Worm (Caenorhabditis elegans) whole organism, L3 larva: ENCODE results near the gene C07E3.10.

Experiments
- R02D3.7 ChIP-seq: fragments of 150-350 bp; optimal IDR thresholded peaks from 2 replicates; lab custom pipeline; 2014; ENCODE audit warnings: missing biosample characterization, missing genetic modification characterization
- ama-1 ChIP-seq: fragments of 150-350 bp; optimal IDR thresholded peaks from 2 replicates; lab custom pipeline; 2018
- ceh-28 ChIP-seq: fragments of 150-350 bp; optimal IDR thresholded peaks from 2 replicates; lab custom pipeline; 2014; ENCODE audit warnings: missing biosample characterization, missing genetic modification reagents, missing genetic modification characterization
- ceh-82 ChIP-seq: fragments of 150-350 bp; optimal IDR thresholded peaks from 2 replicates; lab custom pipeline; 2014; ENCODE audit warnings: missing biosample characterization, missing genetic modification characterization
- ceh-9 ChIP-seq: sonication (generic microtip); optimal IDR thresholded peaks from 2 replicates; lab custom pipeline; 2018; ENCODE audit warnings: missing biosample characterization, missing genetic modification characterization
- daf-12 ChIP-seq: fragments of 150-350 bp; optimal IDR thresholded peaks from 2 replicates; lab custom pipeline; 2014; ENCODE audit warnings: missing biosample characterization, missing genetic modification reagents, missing genetic modification characterization
- egl-5 ChIP-seq: fragments of 150-350 bp; optimal IDR thresholded peaks from 2 replicates; lab custom pipeline; 2017; ENCODE audit warnings: missing biosample characterization, missing genetic modification reagents, missing genetic modification characterization, inconsistent platforms
- elt-1 ChIP-seq: fragments of 150-350 bp; optimal IDR thresholded peaks from 2 replicates; lab custom pipeline; 2014; ENCODE audit warnings: missing biosample characterization, missing genetic modification characterization
- elt-2 ChIP-seq: sonication (generic microtip); optimal IDR thresholded peaks from 2 replicates; lab custom pipeline; 2016; ENCODE audit warnings: missing genetic modification reagents, mild to moderate bottlenecking, missing genetic modification characterization, missing compliant biosample characterization
- elt-3 ChIP-seq, 3 experiments: fragments of 150-350 bp in 1 of 3; sonication (generic microtip) in 2 of 3; optimal IDR thresholded peaks; 2 replicates in 2 of 3; 4 replicates in 1 of 3; lab custom pipeline; 2014 to 2017; ENCODE audit warnings: missing biosample characterization in 3 of 3, missing genetic modification characterization in 3 of 3
- fkh-10 ChIP-seq: sonication (generic microtip); optimal IDR thresholded peaks from 2 replicates; lab custom pipeline; 2017; ENCODE audit warnings: missing biosample characterization, missing genetic modification reagents, missing genetic modification characterization
- fkh-2 ChIP-seq: fragments of 150-350 bp; optimal IDR thresholded peaks from 2 replicates; lab custom pipeline; 2014; ENCODE audit warnings: missing biosample characterization, missing genetic modification reagents, missing genetic modification characterization
- jun-1 ChIP-seq: fragments of 150-350 bp; optimal IDR thresholded peaks from 2 replicates; lab custom pipeline; 2014; ENCODE audit warnings: missing biosample characterization, missing genetic modification reagents, missing genetic modification characterization
- lin-39 ChIP-seq: fragments of 150-350 bp; optimal IDR thresholded peaks from 2 replicates; lab custom pipeline; 2018; ENCODE audit warnings: missing biosample characterization, missing genetic modification reagents, missing genetic modification characterization
- mdl-1 ChIP-seq: fragments of 150-350 bp; optimal IDR thresholded peaks from 2 replicates; lab custom pipeline; 2014; ENCODE audit warnings: missing biosample characterization, missing genetic modification characterization
- mml-1 ChIP-seq: fragments of 150-350 bp; sonication (generic microtip); optimal IDR thresholded peaks from 3 replicates; lab custom pipeline; 2014; ENCODE audit warnings: missing biosample characterization, missing genetic modification characterization
- nfya-1 ChIP-seq: sonication (generic microtip); optimal IDR thresholded peaks from 2 replicates; lab custom pipeline; 2017; ENCODE audit warnings: missing genetic modification characterization, mild to moderate bottlenecking, missing compliant biosample characterization, antibody characterized with exemption, moderate library complexity; ENCODE audit not compliant: insufficient read depth
- nhr-11 ChIP-seq: fragments of 150-350 bp; optimal IDR thresholded peaks from 2 replicates; lab custom pipeline; 2014; ENCODE audit warnings: missing biosample characterization, missing genetic modification characterization
- nhr-12 ChIP-seq: fragments of 150-350 bp; optimal IDR thresholded peaks from 2 replicates; lab custom pipeline; 2014; ENCODE audit warnings: missing biosample characterization, missing genetic modification characterization
- nhr-23 ChIP-seq: fragments of 150-350 bp; optimal IDR thresholded peaks from 2 replicates; lab custom pipeline; 2014; ENCODE audit warnings: missing biosample characterization, missing genetic modification reagents, missing genetic modification characterization
- nhr-237 ChIP-seq: fragments of 150-350 bp; optimal IDR thresholded peaks from 2 replicates; lab custom pipeline; 2014; ENCODE audit warnings: missing biosample characterization, missing genetic modification characterization
- nhr-25 ChIP-seq: sonication (generic microtip); optimal IDR thresholded peaks from 2 replicates; lab custom pipeline; 2017; ENCODE audit warnings: missing biosample characterization, missing genetic modification characterization
- nhr-28 ChIP-seq: fragments of 150-350 bp; optimal IDR thresholded peaks from 2 replicates; lab custom pipeline; 2014; ENCODE audit warnings: missing biosample characterization, missing genetic modification characterization
- nhr-43 ChIP-seq: sonication (generic microtip); optimal IDR thresholded peaks from 2 replicates; lab custom pipeline; 2016; ENCODE audit warnings: mild to moderate bottlenecking, missing genetic modification characterization, missing compliant biosample characterization; ENCODE audit not compliant: poor library complexity, severe bottlenecking
- nhr-76 ChIP-seq: fragments of 150-350 bp; sonication (generic microtip); optimal IDR thresholded peaks from 5 replicates; lab custom pipeline; 2014; ENCODE audit warnings: missing biosample characterization, missing genetic modification characterization
- nhr-77 ChIP-seq: fragments of 150-350 bp; optimal IDR thresholded peaks from 2 replicates; lab custom pipeline; 2014; ENCODE audit warnings: missing biosample characterization, missing genetic modification characterization
- pha-4 ChIP-seq: fragments of 150-350 bp; optimal IDR thresholded peaks from 2 replicates; lab custom pipeline; 2014; ENCODE audit warnings: missing biosample characterization, missing genetic modification reagents, missing genetic modification characterization
- pqm-1 ChIP-seq: fragments of 150-350 bp; optimal IDR thresholded peaks from 2 replicates; lab custom pipeline; 2017; ENCODE audit warnings: missing biosample characterization, missing genetic modification characterization, inconsistent platforms
- sea-2 ChIP-seq: fragments of 150-350 bp; sonication (generic microtip); optimal IDR thresholded peaks from 4 replicates; lab custom pipeline; 2014; ENCODE audit warnings: missing biosample characterization, missing genetic modification reagents, missing genetic modification characterization
- skn-1 ChIP-seq: fragments of 150-350 bp; optimal IDR thresholded peaks from 2 replicates; lab custom pipeline; 2014; ENCODE audit warnings: missing biosample characterization, missing genetic modification characterization
- snpc-4 ChIP-seq: fragments of 150-350 bp; optimal IDR thresholded peaks from 2 replicates; lab custom pipeline; 2014; ENCODE audit warnings: missing biosample characterization, missing genetic modification characterization
- tbx-2 ChIP-seq: sonication (generic microtip); optimal IDR thresholded peaks from 2 replicates; lab custom pipeline; 2016; ENCODE audit warnings: mild to moderate bottlenecking, missing genetic modification characterization, missing compliant biosample characterization
- unc-39 ChIP-seq: sonication (generic microtip); optimal IDR thresholded peaks from 4 replicates; lab custom pipeline; 2017; ENCODE audit warnings: missing biosample characterization, missing genetic modification characterization
- zag-1 ChIP-seq: fragments of 150-350 bp; optimal IDR thresholded peaks from 2 replicates; lab custom pipeline; 2014; ENCODE audit warnings: missing biosample characterization, missing genetic modification characterization
- ztf-11 ChIP-seq: fragments of 150-350 bp; optimal IDR thresholded peaks from 2 replicates; lab custom pipeline; 2014; ENCODE audit warnings: missing biosample characterization, missing genetic modification characterization
- ztf-4 ChIP-seq: fragments of 150-350 bp; optimal IDR thresholded peaks from 2 replicates; lab custom pipeline; 2014; ENCODE audit warnings: missing biosample characterization, missing genetic modification characterization

Gene C07E3.10

ce11 chrII:10389776-10390175 is 43.6 kb downstream of the C07E3.10 start (continued):
- TF ChIP-seq unc-39 = no peak
- peak; percentile 53 for TF ChIP-seq mml-1 (tag; lab: Kevin White, UChicago)

DNA sequence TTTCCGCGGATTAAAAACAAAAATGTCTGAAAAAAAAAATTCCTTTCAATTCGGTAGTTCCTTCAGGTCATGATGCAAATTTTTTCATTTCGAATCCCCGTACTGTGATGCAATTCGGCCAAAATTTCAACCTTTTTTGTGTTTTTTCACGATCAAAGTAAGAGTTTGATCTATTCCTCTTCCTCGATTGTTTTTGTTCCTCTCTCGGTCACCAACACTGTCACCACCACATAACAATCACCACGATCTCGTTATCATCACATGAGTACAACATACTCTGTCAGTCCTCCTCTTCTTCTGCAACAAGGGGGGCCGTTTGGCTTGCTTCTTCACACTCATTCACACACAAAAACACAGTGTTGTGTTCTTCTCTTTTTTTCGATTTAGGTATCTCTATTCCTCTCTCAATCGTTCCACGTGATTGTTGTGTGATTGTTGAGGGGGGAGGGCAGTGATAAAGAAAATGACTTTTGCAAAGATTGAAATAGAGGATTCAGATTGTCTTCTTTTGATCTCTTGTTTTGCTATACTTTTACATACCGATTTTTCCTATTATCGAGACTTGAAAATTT is 44.2 kb downstream of the C07E3.10 start:
- TF ChIP-seq nfya-1 = peak; percentile 56
- TF ChIP-seq elt-2 = peak; percentile 44
- peak; percentile 39 for TF ChIP-seq nhr-11 (tag; lab: Kevin White, UChicago)
- TF ChIP-seq ztf-11 (tag; lab: Kevin White, UChicago) = no peak
- peak; percentile 18 for TF ChIP-seq tbx-2 (tag; lab: Kevin White, UChicago)
- peak; percentile 4 for TF ChIP-seq mdl-1 (tag; lab: Kevin White, UChicago)
- TF ChIP-seq lin-39 (tag; lab: Kevin White, UChicago) = peak; percentile 38
- TF ChIP-seq nhr-43 (tag; lab: Kevin White, UChicago) = peak; percentile 77
- no peak for TF ChIP-seq fkh-10 (GFP tag; lab: Kevin White, UChicago)
- peak; percentile 28 for TF ChIP-seq mml-1 (tag; lab: Kevin White, UChicago)
- no peak for TF ChIP-seq ceh-28 (tag; lab: Kevin White, UChicago)
- peak in 1 of 3 experiments; percentile 66 for TF ChIP-seq elt-3 (tag; optimal IDR thresholded peaks at IDR 0.05; lab: Kevin White, UChicago)
- TF ChIP-seq jun-1 (tag; lab: Kevin White, UChicago) = peak; percentile 58
- peak; percentile 71 for TF ChIP-seq nhr-25 (tag; lab: Kevin White, UChicago)
- no peak for TF ChIP-seq nhr-237 (tag; lab: Kevin White, UChicago)
- TF ChIP-seq pqm-1 (tag; lab: Kevin White, UChicago) = peak; percentile 61
- peak; percentile 78 for TF ChIP-seq nhr-23 (tag; lab: Kevin White, UChicago)
- TF ChIP-seq pha-4 = peak; percentile 27
- no peak for TF ChIP-seq R02D3.7
- no peak for TF ChIP-seq egl-5 (tag; lab: Kevin White, UChicago)
- no peak for TF ChIP-seq nhr-77
- peak; percentile 28 for TF ChIP-seq ama-1 (lab: Kevin White, UChicago)
- TF ChIP-seq ceh-9 (tag; lab: Kevin White, UChicago) = no peak
- TF ChIP-seq fkh-2 (tag; lab: Kevin White, UChicago) = no peak
- TF ChIP-seq zag-1 (tag; lab: Kevin White, UChicago) = no peak
- TF ChIP-seq snpc-4 = no peak

DNA sequence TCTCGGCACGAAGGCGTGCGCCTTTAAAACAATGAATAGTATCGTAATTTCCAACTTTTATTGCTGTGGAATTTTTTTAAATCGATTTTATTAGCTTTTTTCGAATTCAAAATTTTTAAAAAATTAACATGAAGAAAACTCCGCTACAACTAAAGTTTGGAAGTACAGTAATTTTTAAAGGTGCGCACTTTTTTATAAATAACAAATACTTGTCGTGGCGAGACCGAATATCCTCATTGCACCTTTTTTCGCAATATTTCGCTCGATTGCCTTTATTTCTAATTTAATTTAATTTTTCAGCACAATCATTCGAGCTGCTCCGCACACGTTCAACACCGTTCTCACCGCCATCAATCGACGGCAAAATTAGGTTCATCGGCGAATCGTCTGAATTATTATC is 44.7 kb downstream of the C07E3.10 start, which contains the start of the genes T09F3.2 and T09F3.7:
Gene T09F3.2, plus strand, starts transcription at position 301 of the 400 bp plus-strand sequence.
Gene T09F3.7, plus strand, starts transcription at position 315 of the 400 bp plus-strand sequence.
- TF ChIP-seq sea-2 (GFP tag; lab: Kevin White, UChicago) = no peak
- TF ChIP-seq ama-1 (lab: Kevin White, UChicago) = peak; percentile 4
- TF ChIP-seq, all 47 proteins: peak for 1

DNA sequence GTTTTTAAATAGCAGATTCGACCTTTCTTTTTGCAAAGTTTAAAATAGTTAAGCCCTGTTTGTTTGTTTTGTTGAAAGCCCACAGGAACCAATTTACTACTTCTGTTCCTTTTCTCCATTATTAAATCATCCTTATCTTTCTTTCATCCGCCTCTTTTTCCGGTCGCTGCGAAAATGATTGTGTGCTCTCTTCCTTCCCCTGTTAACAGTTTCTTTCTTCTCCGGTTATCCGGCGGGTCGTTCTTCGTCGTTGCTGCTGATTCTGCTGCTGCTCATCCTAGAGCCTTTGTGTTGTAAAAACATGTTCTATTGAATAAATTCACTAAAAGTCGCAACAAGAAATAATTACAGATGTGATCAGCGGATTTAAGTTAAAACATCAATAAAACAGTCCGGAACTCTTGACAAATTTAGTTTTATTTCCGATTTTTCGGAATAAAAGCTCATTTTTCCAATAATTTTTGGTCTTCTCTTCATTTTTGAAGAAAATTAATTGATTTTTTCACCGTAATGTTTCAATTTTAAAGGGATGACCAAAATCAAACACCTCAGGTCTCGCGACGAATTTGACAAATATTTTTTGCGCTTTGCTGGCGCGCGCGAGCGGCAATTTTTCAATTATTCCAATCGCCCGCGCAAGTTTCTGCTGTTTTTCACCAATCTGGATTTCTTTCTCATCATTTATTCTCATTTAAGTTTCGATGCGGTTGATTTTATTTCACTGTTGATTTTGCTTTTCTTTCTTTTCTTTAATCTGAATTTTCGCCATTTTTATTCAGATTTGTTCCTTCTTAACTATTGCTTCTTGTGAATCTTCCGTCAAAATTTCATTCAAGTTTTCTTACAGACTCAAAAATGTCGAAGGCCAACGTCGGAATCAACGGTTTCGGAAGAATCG is 47.4 kb downstream of the C07E3.10 start, which contains the start of gene gpd-1:
Gene gpd-1, plus strand, starts transcription at position 848 of the 898 bp plus-strand sequence.
- TF ChIP-seq nhr-76 (tag; lab: Kevin White, UChicago) (no peak), ceh-28 (tag; lab: Kevin White, UChicago) (no peak), mml-1 (tag; lab: Kevin White, UChicago) (no peak), mdl-1 (tag; lab: Kevin White, UChicago) (no peak), skn-1 (no peak), fkh-10 (GFP tag; lab: Kevin White, UChicago) (no peak), nhr-12 (no peak), nhr-28 (no peak), nhr-23 (tag; lab: Kevin White, UChicago) (no peak), elt-1 (no peak), fkh-2 (tag; lab: Kevin White, UChicago) (no peak), nfya-1 (no peak), ztf-4 (tag; lab: Kevin White, UChicago) (no peak), unc-39 (no peak), tbx-2 (tag; lab: Kevin White, UChicago) (no peak), daf-12 (tag; lab: Kevin White, UChicago) (no peak), ceh-9 (tag; lab: Kevin White, UChicago) (no peak), ceh-82 (no peak)
